Fruit fly (Drosophila melanogaster) whole organism: ENCODE results near the gene CG5863.

Experiments
- CG8478 ChIP-seq: fragments of >200 bp; optimal IDR thresholded peaks from 2 replicates; lab custom pipeline; 2018; ENCODE audit warnings: inconsistent platforms
- Dll ChIP-seq: fragments of >200 bp; optimal IDR thresholded peaks from 2 replicates; lab custom pipeline; 2017
- EcR ChIP-seq, 2 experiments: fragments of >200 bp; optimal IDR thresholded peaks; 2 replicates each; lab custom pipeline; 2017; ENCODE audit warnings: missing biosample characterization in 2 of 2, missing genetic modification characterization in 2 of 2, missing genetic modification reagents in 2 of 2
- psq ChIP-seq: fragments of >200 bp; optimal IDR thresholded peaks from 2 replicates; lab custom pipeline; 2017

dm6 chr3R:17402434-17402833 is 8.5 kb upstream of the CG5863 start, which contains the start of gene Sur-8:
- no peak for TF ChIP-seq psq (lab: Kevin White, UChicago)
- TF ChIP-seq EcR (GFP tag; optimal IDR thresholded peaks at IDR 0.05; lab: Kevin White, UChicago), result no peak
- TF ChIP-seq Dll, result no peak
- no peak for TF ChIP-seq CG8478 (lab: Kevin White, UChicago)
